Worm (Caenorhabditis elegans): ENCODE results near the gene dmd-6.
A peak's percentile ranks its signal among the peaks of the same experiment; 100 is the strongest.

The dmd-6 gene

DNA sequence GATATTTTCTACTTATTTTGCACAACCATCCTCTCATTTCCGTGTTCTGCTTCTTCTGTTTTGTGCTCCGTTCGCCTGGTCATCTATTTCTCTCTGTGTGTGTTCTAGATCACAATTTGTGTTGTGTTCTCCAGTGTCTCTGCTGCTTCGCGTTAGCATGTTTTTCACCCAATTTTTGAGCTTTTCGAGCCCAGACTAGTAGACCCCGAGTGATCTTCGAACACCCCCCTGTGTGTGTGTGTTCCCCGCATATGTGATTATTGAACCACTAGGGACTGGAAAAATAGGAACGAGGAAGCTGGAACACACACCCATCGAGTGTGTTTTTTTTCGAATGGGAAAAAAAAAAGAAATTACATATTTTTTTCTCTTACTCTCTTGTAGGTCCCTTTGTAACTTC lies 2.1 kb downstream of the dmd-6 start (continued):
- no peak for TF ChIP-seq T26A5.8 (tag; optimal IDR thresholded peaks at IDR 0.05)
- no peak for TF ChIP-seq athp-1 (tag; optimal IDR thresholded peaks at IDR 0.05)
- no peak for TF ChIP-seq somi-1 (GFP tag; optimal IDR thresholded peaks at IDR 0.05)
- TF ChIP-seq hmg-20 (GFP tag; IDR thresholded peaks at IDR 0.05): no peak
- no peak for TF ChIP-seq snpc-4 (GFP tag; optimal IDR thresholded peaks at IDR 0.05)
- no peak for TF ChIP-seq snpc-4 (tag; optimal IDR thresholded peaks at IDR 0.05)

DNA sequence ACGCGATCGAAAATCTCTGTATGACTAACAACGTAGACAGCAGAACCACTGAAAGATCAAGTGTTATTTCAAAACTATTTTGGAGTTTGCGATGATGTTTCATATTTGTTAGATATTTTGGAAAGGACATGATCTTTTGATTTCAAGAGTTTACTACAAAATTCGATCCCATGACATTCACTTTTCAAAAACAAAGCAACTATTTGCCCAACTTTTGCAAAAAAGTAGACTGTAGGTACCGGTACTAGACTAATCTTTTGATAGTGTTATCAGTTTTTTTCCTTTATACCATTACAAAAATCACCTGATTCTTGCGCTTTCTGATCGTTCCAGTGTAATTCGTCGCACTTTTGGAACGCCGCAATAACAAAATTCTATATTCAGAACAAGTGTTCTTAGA lies 3.6 kb downstream of the dmd-6 start:
- TF ChIP-seq ztf-28 (GFP tag; IDR thresholded peaks at IDR 0.05) (no peak), pbrm-1 (GFP tag; IDR thresholded peaks at IDR 0.05) (no peak), nhr-80 (tag; optimal IDR thresholded peaks at IDR 0.05) (peak; percentile 20), sdz-38 (tag; optimal IDR thresholded peaks at IDR 0.05) (no peak), tbx-9 (tag; optimal IDR thresholded peaks at IDR 0.05; ENCODE audit: borderline replicate concordance) (no peak), Y53G8AR.9 (GFP tag; conservative IDR thresholded peaks at IDR 0.05) (no peak), B0035.1 (tag; optimal IDR thresholded peaks at IDR 0.05) (no peak)

DNA sequence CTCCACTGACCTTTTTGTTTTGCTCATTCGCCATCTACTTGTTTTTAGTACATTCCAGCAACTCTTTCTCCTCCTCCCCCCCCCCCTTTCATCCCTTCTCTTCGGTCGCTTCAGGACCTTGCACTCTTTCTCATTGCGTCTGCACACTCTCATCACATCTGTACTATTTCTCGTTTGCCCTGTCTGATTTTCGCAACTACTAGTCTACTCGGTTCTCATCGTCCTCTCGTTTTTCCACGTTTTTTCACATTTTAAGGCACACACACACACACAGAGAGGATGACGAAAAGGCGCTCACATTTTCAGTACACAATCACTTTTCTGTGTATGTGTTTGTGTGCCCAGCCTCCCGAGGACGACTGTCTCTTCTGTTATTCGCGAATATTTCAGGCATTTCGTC lies 4.1 kb downstream of the dmd-6 start:
- TF ChIP-seq cebp-1 (GFP tag; IDR thresholded peaks at IDR 0.05): no peak
- peak; percentile 68 for TF ChIP-seq cebp-1 (tag; optimal IDR thresholded peaks at IDR 0.05)
- no peak for TF ChIP-seq lsl-1 (GFP tag; optimal IDR thresholded peaks at IDR 0.05)
- TF ChIP-seq F49E8.2 (tag; optimal IDR thresholded peaks at IDR 0.05; ENCODE audit: insufficient read depth): no peak
- no peak for TF ChIP-seq snpc-4 (GFP tag; optimal IDR thresholded peaks at IDR 0.05)
- peak in 1 of 4 experiments; percentile 28 for TF ChIP-seq snpc-4 (tag; optimal IDR thresholded peaks at IDR 0.05)
- TF ChIP-seq hmg-1.2 (GFP tag; IDR thresholded peaks at IDR 0.05): peak; percentile 65; the same call in 1 of the 2 replicates
- peak; percentile 44; the same call in 1 of the 2 replicates for TF ChIP-seq zfh-2 (GFP tag; conservative IDR thresholded peaks at IDR 0.05)
- peak in 1 of 3 experiments; percentile 51 for TF ChIP-seq lin-35 (GFP tag; optimal IDR thresholded peaks at IDR 0.05)
- peak; percentile 43 for TF ChIP-seq K12H6.12 (tag; optimal IDR thresholded peaks at IDR 0.05)
- TF ChIP-seq T26A5.8 (tag; optimal IDR thresholded peaks at IDR 0.05): peak; percentile 25
- TF ChIP-seq pha-4 (tag; optimal IDR thresholded peaks at IDR 0.05): peak; percentile 10
- 0 out of 2 replicates have a peak, but pooled peaks have one; percentile 20 for TF ChIP-seq egrh-3 (GFP tag; IDR thresholded peaks at IDR 0.05)
- peak; percentile 12 for TF ChIP-seq ceh-27 (GFP tag; optimal IDR thresholded peaks at IDR 0.05)
- no peak for TF ChIP-seq Y79H2A.3 (GFP tag; conservative IDR thresholded peaks at IDR 0.05)
- peak; percentile 11 for TF ChIP-seq nhr-80 (tag; optimal IDR thresholded peaks at IDR 0.05)

DNA sequence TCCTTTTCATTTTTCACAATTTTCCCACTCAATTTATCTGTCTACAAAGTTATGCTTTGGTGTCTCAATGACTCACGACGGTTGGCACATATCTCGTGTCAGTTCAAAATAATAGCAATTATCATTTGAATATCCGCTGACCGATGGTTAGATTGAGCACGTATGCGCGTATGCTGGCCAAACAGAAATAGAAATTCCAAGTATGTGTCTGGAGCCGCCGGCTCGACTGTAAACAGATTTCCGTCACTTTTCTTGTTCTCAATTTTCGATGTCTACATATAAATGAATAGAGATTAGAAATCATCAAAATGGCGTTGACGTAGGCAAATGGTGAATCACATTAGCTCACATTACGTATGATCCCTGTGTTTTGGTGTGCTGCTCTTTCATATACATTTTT lies 4.7 kb downstream of the dmd-6 start:
- no peak for TF ChIP-seq egrh-3 (GFP tag; IDR thresholded peaks at IDR 0.05)
- TF ChIP-seq nhr-80 (tag; optimal IDR thresholded peaks at IDR 0.05): no peak
- no peak for TF ChIP-seq nfya-2 (GFP tag; IDR thresholded peaks at IDR 0.05)
- no peak for TF ChIP-seq nhr-120 (GFP tag; IDR thresholded peaks at IDR 0.05)
- TF ChIP-seq mcd-1 (GFP tag; IDR thresholded peaks at IDR 0.05): no peak
- no peak for TF ChIP-seq zim-3 (tag; optimal IDR thresholded peaks at IDR 0.05)
- no peak for TF ChIP-seq repo-1 (tag; optimal IDR thresholded peaks at IDR 0.05)
- TF ChIP-seq B0261.1 (tag; optimal IDR thresholded peaks at IDR 0.05): no peak
- TF ChIP-seq attf-5 (GFP tag; optimal IDR thresholded peaks at IDR 0.05): no peak

DNA sequence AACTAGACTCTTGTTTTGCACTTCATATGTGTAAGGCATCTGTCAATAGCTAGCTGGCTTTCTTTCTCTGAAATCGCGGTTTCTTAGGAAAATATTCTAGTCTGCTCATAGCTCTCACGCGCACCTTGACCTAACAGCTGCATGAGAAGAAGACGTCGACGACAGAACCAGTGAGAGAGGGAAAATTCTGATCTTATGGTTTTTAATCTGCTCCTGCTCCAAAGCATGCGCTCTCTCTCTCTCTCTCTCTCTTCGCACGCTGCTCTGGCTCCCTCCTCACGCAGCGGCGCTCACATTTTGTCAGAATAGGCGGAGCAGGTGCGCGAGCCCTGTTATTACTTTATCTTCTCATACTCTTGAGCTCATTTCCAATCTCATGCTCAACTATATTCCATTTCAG lies 5.7 kb downstream of the dmd-6 start:
- TF ChIP-seq ekl-4 (GFP tag; IDR thresholded peaks at IDR 0.05): 0 out of 2 replicates have a peak, but pooled peaks have one; percentile 4
- peak; percentile 74 for TF ChIP-seq zfh-2 (GFP tag; conservative IDR thresholded peaks at IDR 0.05)
- TF ChIP-seq hmg-1.2 (GFP tag; IDR thresholded peaks at IDR 0.05): no peak
- TF ChIP-seq die-1 (tag; optimal IDR thresholded peaks at IDR 0.05): peak; percentile 10
- TF ChIP-seq dox-1 (GFP tag; IDR thresholded peaks at IDR 0.05): 0 out of 2 replicates have a peak, but pooled peaks have one; percentile 33

Data from whole organism, young adult.